Worm (Caenorhabditis elegans) whole organism, midembryonic: ENCODE data around the gene sqv-7.

ENCODE experiments used
- flt-1 ChIP-seq: fragments of 200-800 bp; sonication (Bioruptor generic); IDR thresholded peaks from 2 replicates; pipeline ENCODE4 v1.3.6; 2022; ENCODE audit warnings: missing genetic modification characterization, missing compliant biosample characterization
- klf-2 ChIP-seq: fragments of 200-800 bp; sonication (Bioruptor generic); conservative IDR thresholded peaks from 2 replicates; pipeline ENCODE4 v1.3.6; 2022; ENCODE audit warnings: missing genetic modification reagents, missing genetic modification characterization, missing compliant biosample characterization

DNA sequence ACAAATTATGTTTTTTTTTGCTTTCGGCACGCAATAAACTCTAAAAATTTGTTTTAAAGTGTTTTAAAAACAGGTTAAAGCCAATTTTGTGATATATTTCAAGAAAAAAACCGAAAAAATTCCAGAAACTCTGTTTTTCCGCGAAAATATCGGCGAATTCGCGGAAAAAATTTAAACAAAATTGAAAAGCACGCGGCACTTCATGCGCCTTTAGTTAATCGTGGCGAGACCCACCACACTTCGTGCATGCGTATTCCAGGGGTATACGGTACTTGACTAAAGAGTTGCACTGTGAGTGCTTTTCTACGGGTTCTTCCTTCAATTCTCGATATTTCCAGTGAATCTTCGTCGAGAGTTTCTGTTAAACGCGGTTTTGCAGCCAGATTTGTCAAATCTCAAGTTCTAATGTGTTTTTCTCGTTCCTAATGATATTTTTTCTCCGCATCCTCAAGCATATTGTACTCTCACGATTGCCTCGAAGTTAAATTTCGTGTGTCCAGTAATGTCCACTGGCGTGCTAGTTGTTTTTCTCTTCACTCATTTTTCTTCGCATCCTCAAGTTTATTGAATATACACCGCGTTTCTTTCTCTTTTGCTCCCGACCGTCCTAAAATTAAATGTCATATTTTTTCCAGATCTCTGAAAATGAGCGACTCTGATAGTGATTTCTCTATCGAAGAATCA, 25.3 kb upstream of the sqv-7 start, which contains the start of gene cin-4:
- TF ChIP-seq klf-2 (GFP tag; lab: Robert Waterston, UW) (no peak), flt-1 (GFP tag; lab: Robert Waterston, UW) (no peak)
